Worm (Caenorhabditis elegans) whole organism, L4/young adult: ENCODE data around the gene C49F5.6.

Source experiments
- W03F9.2 ChIP-seq: fragments of 150-350 bp; optimal IDR thresholded peaks from 2 replicates; lab custom pipeline; 2014; ENCODE audit warnings: missing biosample characterization, missing genetic modification characterization
- dao-5 ChIP-seq: sonication (generic microtip); optimal IDR thresholded peaks from 2 replicates; lab custom pipeline; 2016; ENCODE audit warnings: missing genotype, missing genetic modification characterization, moderate library complexity, missing compliant biosample characterization
- him-1 ChIP-seq: sonication (generic microtip); optimal IDR thresholded peaks from 2 replicates; lab custom pipeline; 2016; ENCODE audit warnings: missing genotype, missing genetic modification reagents, missing genetic modification characterization, missing compliant biosample characterization

- TF ChIP-seq W03F9.2 (tag; lab: Kevin White, UChicago) (no peak), him-1 (tag; lab: Kevin White, UChicago) (no peak), dao-5 (no peak)
These were observed 11.5 kb downstream of the C49F5.6 start for ce11 chrX:11999573-11999972.
